Worm (Caenorhabditis elegans) whole organism, L1 larva: ENCODE data around the gene str-6.

ENCODE experiments used
- ama-1 ChIP-seq: fragments of 150-350 bp; optimal IDR thresholded peaks from 2 replicates; lab custom pipeline; 2014
- blmp-1 ChIP-seq: fragments of 150-350 bp; optimal IDR thresholded peaks from 2 replicates; lab custom pipeline; 2014; ENCODE audit warnings: missing biosample characterization, missing genetic modification characterization
- fkh-10 ChIP-seq: sonication (generic microtip); optimal IDR thresholded peaks from 2 replicates; lab custom pipeline; 2017; ENCODE audit warnings: missing biosample characterization, missing genetic modification reagents, missing genetic modification characterization
- lin-39 ChIP-seq: fragments of 150-350 bp; optimal IDR thresholded peaks from 2 replicates; lab custom pipeline; 2014; ENCODE audit warnings: missing biosample characterization, missing genetic modification reagents, missing genetic modification characterization
- nhr-11 ChIP-seq: fragments of 150-350 bp; optimal IDR thresholded peaks from 2 replicates; lab custom pipeline; 2014; ENCODE audit warnings: missing biosample characterization, missing genetic modification characterization
- nhr-77 ChIP-seq: fragments of 150-350 bp; optimal IDR thresholded peaks from 2 replicates; lab custom pipeline; 2014; ENCODE audit warnings: missing biosample characterization, missing genetic modification characterization
- nhr-84 ChIP-seq: sonication (generic microtip); optimal IDR thresholded peaks from 2 replicates; lab custom pipeline; 2017; ENCODE audit warnings: missing biosample characterization, missing genetic modification characterization
- nhr-90 ChIP-seq: sonication (generic microtip); optimal IDR thresholded peaks from 2 replicates; lab custom pipeline; 2016; ENCODE audit warnings: mild to moderate bottlenecking, missing genetic modification characterization, missing compliant biosample characterization; ENCODE audit not compliant: poor library complexity
- zag-1 ChIP-seq: fragments of 150-350 bp; optimal IDR thresholded peaks from 2 replicates; lab custom pipeline; 2014; ENCODE audit warnings: missing biosample characterization, missing genetic modification characterization

ce11 chrV:15730459-15730858 lies 19.6 kb downstream of the str-6 start, which contains the start of gene Y6E2A.10:
- TF ChIP-seq lin-39 (tag; lab: Kevin White, UChicago), result no peak
- TF ChIP-seq zag-1 (tag; lab: Kevin White, UChicago), result no peak
- no peak for TF ChIP-seq ama-1
- no peak for TF ChIP-seq nhr-90 (tag; lab: Kevin White, UChicago)
- TF ChIP-seq nhr-77 (tag; lab: Kevin White, UChicago), result no peak
- no peak for TF ChIP-seq blmp-1 (tag; lab: Kevin White, UChicago)
- no peak for TF ChIP-seq fkh-10 (GFP tag; lab: Kevin White, UChicago)
- no peak for TF ChIP-seq nhr-11 (tag; lab: Kevin White, UChicago)
- TF ChIP-seq nhr-84 (tag; lab: Kevin White, UChicago), result no peak
